Fruit fly (Drosophila melanogaster) whole organism, adult: ENCODE measurements around the gene CG9628.

Experiments
- CG11617 ChIP-seq: fragments of 200-800 bp; sonication (Bioruptor generic); optimal IDR thresholded peaks from 2 replicates; lab custom pipeline; 2017; ENCODE audit warnings: mild to moderate bottlenecking, missing biosample characterization, missing genetic modification reagents, missing genetic modification characterization
- CG12768 ChIP-seq: fragments of 200-800 bp; sonication (Bioruptor generic); optimal IDR thresholded peaks from 2 replicates; lab custom pipeline; 2017; ENCODE audit warnings: missing biosample characterization, missing genetic modification characterization, mild to moderate bottlenecking, moderate library complexity, missing genetic modification reagents
- CG14711 ChIP-seq: fragments of 200-800 bp; sonication (Bioruptor generic); optimal IDR thresholded peaks from 2 replicates; lab custom pipeline; 2018; ENCODE audit warnings: missing biosample characterization, mild to moderate bottlenecking, missing genetic modification characterization, moderate library complexity
- CG1620 ChIP-seq: fragments of 200-800 bp; sonication (Bioruptor generic); optimal IDR thresholded peaks from 2 replicates; lab custom pipeline; 2016; ENCODE audit warnings: missing biosample characterization, missing genetic modification characterization
- CG33017 ChIP-seq: fragments of 200-800 bp; sonication (Bioruptor generic); optimal IDR thresholded peaks from 2 replicates; lab custom pipeline; 2018; ENCODE audit warnings: missing biosample characterization, mild to moderate bottlenecking, missing genetic modification characterization, moderate library complexity
- CG5204 ChIP-seq: fragments of 200-800 bp; sonication (Bioruptor generic); optimal IDR thresholded peaks from 2 replicates; lab custom pipeline; 2016; ENCODE audit warnings: missing biosample characterization, missing genetic modification characterization
- CG7045 ChIP-seq: fragments of 200-800 bp; sonication (Bioruptor generic); optimal IDR thresholded peaks from 2 replicates; lab custom pipeline; 2017; ENCODE audit warnings: missing biosample characterization, mild to moderate bottlenecking, missing genetic modification characterization
- CG7101 ChIP-seq: fragments of 200-800 bp; sonication (Bioruptor generic); optimal IDR thresholded peaks from 2 replicates; lab custom pipeline; 2018; ENCODE audit warnings: missing biosample characterization, mild to moderate bottlenecking, missing genetic modification characterization, moderate library complexity
- Clk ChIP-seq: fragments of 200-800 bp; sonication (Bioruptor generic); optimal IDR thresholded peaks from 2 replicates; lab custom pipeline; 2017; ENCODE audit warnings: missing biosample characterization, missing genetic modification characterization
- Crg-1 ChIP-seq: fragments of 200-800 bp; sonication (Bioruptor generic); optimal IDR thresholded peaks from 2 replicates; lab custom pipeline; 2016; ENCODE audit warnings: missing biosample characterization, missing genetic modification characterization
- Hr96 ChIP-seq: fragments of 200-800 bp; sonication (Bioruptor generic); optimal IDR thresholded peaks from 2 replicates; lab custom pipeline; 2016; ENCODE audit warnings: missing biosample characterization, missing genetic modification characterization
- Mnt ChIP-seq: fragments of 200-800 bp; sonication (Bioruptor generic); optimal IDR thresholded peaks from 2 replicates; lab custom pipeline; 2016; ENCODE audit warnings: missing biosample characterization, mild to moderate bottlenecking, missing genetic modification characterization
- bab1 ChIP-seq: fragments of 200-800 bp; sonication (Bioruptor generic); optimal IDR thresholded peaks from 3 replicates; lab custom pipeline; 2019; ENCODE audit warnings: missing biosample characterization, mild to moderate bottlenecking, missing genetic modification characterization, moderate library complexity
- cic ChIP-seq: fragments of 200-800 bp; sonication (Bioruptor generic); optimal IDR thresholded peaks from 2 replicates; lab custom pipeline; 2017; ENCODE audit warnings: missing biosample characterization, mild to moderate bottlenecking, missing genetic modification characterization, moderate library complexity
- cnc ChIP-seq, 2 experiments: fragments of >200 bp; optimal IDR thresholded peaks; 2 replicates each; lab custom pipeline; 2017
- kay ChIP-seq: fragments of 200-800 bp; sonication (Bioruptor generic); peaks from one replicate; lab custom pipeline; 2016; ENCODE audit warnings: missing biosample characterization, missing genetic modification characterization, borderline replicate concordance
- ovo ChIP-seq: fragments of 200-800 bp; sonication (Bioruptor generic); optimal IDR thresholded peaks from 2 replicates; lab custom pipeline; 2016; ENCODE audit warnings: missing biosample characterization, missing genetic modification characterization
- pad ChIP-seq: fragments of 200-800 bp; sonication (Bioruptor generic); optimal IDR thresholded peaks from 3 replicates; lab custom pipeline; 2017; ENCODE audit warnings: missing biosample characterization, missing genetic modification characterization, mild to moderate bottlenecking, moderate library complexity, missing genetic modification reagents
- tj ChIP-seq: fragments of 200-800 bp; sonication (Bioruptor generic); optimal IDR thresholded peaks from 3 replicates; lab custom pipeline; 2017; ENCODE audit warnings: missing biosample characterization, mild to moderate bottlenecking, missing genetic modification characterization, moderate library complexity
- toe ChIP-seq: fragments of 200-800 bp; sonication (Bioruptor generic); optimal IDR thresholded peaks from 2 replicates; lab custom pipeline; 2016; ENCODE audit warnings: missing biosample characterization, missing genetic modification characterization

Gene CG9628

dm6 chr3L:14655681-14656080 lies 33.1 kb downstream of the CG9628 start:
- TF ChIP-seq CG12768 (GFP tag; lab: Kevin White, UChicago), result no peak
- TF ChIP-seq CG7045 (GFP tag; lab: Kevin White, UChicago), result no peak
- no peak for TF ChIP-seq CG1620 (GFP tag; lab: Kevin White, UChicago)
- no peak for TF ChIP-seq toe (GFP tag; lab: Kevin White, UChicago)
- no peak for TF ChIP-seq tj
- TF ChIP-seq Mnt (GFP tag; lab: Kevin White, UChicago), result no peak

DNA sequence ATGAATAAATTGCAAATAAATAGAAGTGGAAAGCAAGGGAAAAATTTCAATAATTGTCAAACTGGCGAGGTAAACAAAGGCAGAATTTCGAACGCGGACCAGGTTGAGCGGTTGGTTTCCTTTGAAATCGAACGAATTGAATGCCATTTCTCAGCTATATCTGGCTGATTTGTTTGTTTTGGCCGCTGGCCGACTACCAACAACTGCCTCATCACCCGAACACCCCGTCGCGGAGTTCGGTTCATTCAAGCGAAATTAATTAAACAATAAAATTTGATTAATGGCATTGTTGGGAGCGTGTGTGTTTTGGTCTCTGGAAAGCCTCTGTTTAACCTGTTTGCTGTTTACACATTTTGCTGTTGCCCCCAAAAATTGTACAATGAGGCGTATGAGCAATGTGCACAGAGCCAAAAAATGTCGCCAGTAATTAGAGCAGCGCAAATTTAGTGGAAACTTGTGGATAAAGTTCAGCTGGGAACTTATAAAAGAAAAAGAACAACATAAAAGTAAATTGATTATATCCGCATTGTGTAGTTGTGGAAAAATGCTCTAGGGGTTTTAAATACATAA lies 35.0 kb downstream of the CG9628 start:
- TF ChIP-seq CG7045 (GFP tag; lab: Kevin White, UChicago), result no peak
- no peak for TF ChIP-seq CG7101 (tag; lab: Kevin White, UChicago)
- no peak for TF ChIP-seq CG14711
- no peak for TF ChIP-seq Clk (GFP tag; lab: Kevin White, UChicago)
- no peak for TF ChIP-seq kay

dm6 chr3L:14659954-14660907 lies 37.6 kb downstream of the CG9628 start:
- TF ChIP-seq Crg-1 (GFP tag; lab: Kevin White, UChicago) (no peak), toe (GFP tag; lab: Kevin White, UChicago) (no peak), CG1620 (GFP tag; lab: Kevin White, UChicago) (no peak), ovo (GFP tag; lab: Kevin White, UChicago) (no peak), CG14711 (no peak), cic (GFP tag; lab: Kevin White, UChicago) (no peak), CG7101 (tag; lab: Kevin White, UChicago) (no peak), CG12768 (GFP tag; lab: Kevin White, UChicago) (no peak), pad (no peak)

dm6 chr3L:14661567-14662258 lies 39.1 kb downstream of the CG9628 start:
- TF ChIP-seq Mnt (GFP tag; lab: Kevin White, UChicago) (no peak), CG7101 (tag; lab: Kevin White, UChicago) (no peak), cnc (optimal IDR thresholded peaks at IDR 0.05; lab: Kevin White, UChicago) (no peak), cic (GFP tag; lab: Kevin White, UChicago) (no peak), Clk (GFP tag; lab: Kevin White, UChicago) (no peak), Crg-1 (GFP tag; lab: Kevin White, UChicago) (no peak), toe (GFP tag; lab: Kevin White, UChicago) (no peak), CG11617 (GFP tag; lab: Kevin White, UChicago) (no peak), CG33017 (tag; lab: Kevin White, UChicago) (no peak), CG1620 (GFP tag; lab: Kevin White, UChicago) (no peak), CG5204 (GFP tag; lab: Kevin White, UChicago) (no peak), Hr96 (GFP tag; lab: Kevin White, UChicago) (no peak), kay (no peak), pad (no peak), tj (no peak), ovo (GFP tag; lab: Kevin White, UChicago) (no peak), bab1 (no peak)

DNA sequence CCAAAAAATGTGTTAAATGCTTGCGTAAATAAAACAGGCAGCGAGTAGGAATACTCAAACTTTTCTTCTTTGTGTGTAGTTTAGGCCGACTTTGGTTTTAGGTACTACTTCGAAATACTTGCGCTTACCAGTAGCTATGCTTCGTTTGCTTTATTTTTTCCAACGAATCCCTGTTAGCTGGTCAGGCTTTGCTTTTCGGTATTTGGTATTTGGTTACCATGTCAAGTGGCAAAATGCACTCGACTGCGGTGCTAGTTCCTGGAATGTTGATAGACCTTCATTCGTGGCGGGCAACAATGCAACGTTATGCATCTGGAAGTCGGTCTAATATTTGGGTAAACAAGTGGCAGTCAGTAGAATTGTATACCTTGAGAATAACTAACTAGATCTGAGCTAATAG lies 41.2 kb downstream of the CG9628 start:
- no peak for TF ChIP-seq CG12768 (GFP tag; lab: Kevin White, UChicago)
- no peak for TF ChIP-seq bab1
- no peak for TF ChIP-seq CG14711
- no peak for TF ChIP-seq CG11617 (GFP tag; lab: Kevin White, UChicago)
- TF ChIP-seq CG5204 (GFP tag; lab: Kevin White, UChicago), result no peak
- TF ChIP-seq CG7101 (tag; lab: Kevin White, UChicago), result no peak
- TF ChIP-seq toe (GFP tag; lab: Kevin White, UChicago), result no peak
- no peak for TF ChIP-seq Clk (GFP tag; lab: Kevin White, UChicago)
- TF ChIP-seq Mnt (GFP tag; lab: Kevin White, UChicago), result no peak
- no peak for TF ChIP-seq CG7045 (GFP tag; lab: Kevin White, UChicago)
- no peak for TF ChIP-seq tj
- TF ChIP-seq kay, result no peak

dm6 chr3L:14664390-14664789 lies 41.8 kb downstream of the CG9628 start:
- TF ChIP-seq Hr96 (GFP tag; lab: Kevin White, UChicago) (no peak), CG7045 (GFP tag; lab: Kevin White, UChicago) (no peak), cnc (optimal IDR thresholded peaks at IDR 0.05; lab: Kevin White, UChicago) (no peak), CG12768 (GFP tag; lab: Kevin White, UChicago) (no peak)
